Fruit fly (Drosophila melanogaster) whole organism: Measurements from ENCODE around the gene Prosalpha6.

Experiments
- Dll ChIP-seq: fragments of >200 bp; optimal IDR thresholded peaks from 2 replicates; lab custom pipeline; 2017
- pan ChIP-seq: fragments of >200 bp; optimal IDR thresholded peaks from 2 replicates; lab custom pipeline; 2017

DNA sequence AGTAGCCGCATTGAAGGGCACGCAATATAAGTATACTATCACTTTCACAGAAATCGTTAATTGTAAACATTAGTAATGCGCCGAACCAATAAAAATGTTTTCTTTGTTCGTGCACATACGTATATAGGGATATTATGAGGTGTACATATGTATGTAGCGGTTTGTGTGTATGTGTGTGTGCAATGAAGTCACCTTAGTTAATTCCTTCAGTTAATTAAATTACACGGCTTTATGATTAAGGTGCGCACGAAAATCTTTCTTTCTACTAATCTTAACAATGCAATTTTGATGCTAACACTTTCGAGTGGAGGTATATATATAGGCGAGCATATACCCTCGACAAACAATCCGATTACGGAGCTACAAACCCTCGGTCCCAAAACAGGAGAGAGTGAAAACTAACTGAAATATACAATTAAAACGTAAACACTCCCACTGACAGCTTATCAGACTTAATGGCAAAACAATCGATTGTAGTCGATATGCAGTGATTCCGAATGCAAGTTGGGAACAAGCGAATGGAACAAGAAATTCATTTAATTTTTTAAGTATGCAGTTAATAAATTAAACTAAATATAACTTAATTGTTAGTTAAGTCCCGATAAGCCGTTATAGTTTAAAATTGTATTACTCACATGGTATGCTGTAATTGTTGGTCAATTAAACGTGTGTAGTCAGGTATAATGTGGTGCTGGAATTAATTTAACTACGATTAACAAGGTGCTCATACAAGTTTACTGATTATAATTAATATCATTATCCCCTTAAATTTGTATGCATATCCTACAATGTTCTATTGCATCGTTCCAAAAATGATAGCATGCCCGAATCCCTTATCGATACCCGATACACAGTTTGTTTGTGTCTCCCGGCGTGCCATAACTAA lies at the start of gene Prosalpha6, which contains the start of gene Npc1a:
- TF ChIP-seq pan (lab: Kevin White, UChicago): no peak
- no peak for TF ChIP-seq Dll (lab: Kevin White, UChicago)
